Fruit fly (Drosophila melanogaster) whole organism, wandering third instar larva: ENCODE measurements around the gene CG32459.

Experiments
- Abd-B ChIP-seq: fragments of >200 bp; optimal IDR thresholded peaks from 2 replicates; lab custom pipeline; 2017; ENCODE audit warnings: missing biosample characterization, missing genetic modification characterization
- CG32264 ChIP-seq: fragments of 200-800 bp; sonication (Bioruptor generic); optimal IDR thresholded peaks from 2 replicates; lab custom pipeline; 2016; ENCODE audit warnings: missing biosample characterization, missing genetic modification characterization
- CG9705 ChIP-seq: fragments of 200-800 bp; sonication (Bioruptor generic); optimal IDR thresholded peaks from 2 replicates; lab custom pipeline; 2018; ENCODE audit warnings: missing biosample characterization, mild to moderate bottlenecking, missing genetic modification characterization
- CrebA ChIP-seq: fragments of 200-800 bp; sonication (Bioruptor generic); optimal IDR thresholded peaks from 2 replicates; lab custom pipeline; 2016; ENCODE audit warnings: missing biosample characterization, mild to moderate bottlenecking, missing genetic modification characterization, borderline replicate concordance
- Dfd ChIP-seq: fragments of >200 bp; optimal IDR thresholded peaks from 2 replicates; lab custom pipeline; 2017; ENCODE audit warnings: missing biosample characterization, missing genetic modification characterization
- Dif ChIP-seq: fragments of 200-275, 200-300 bp; sonication (Bioruptor generic); optimal IDR thresholded peaks from 2 replicates; lab custom pipeline; 2018; ENCODE audit warnings: missing biosample characterization, missing genetic modification characterization; ENCODE audit not compliant: partially characterized antibody
- GATAd ChIP-seq: sonication (Bioruptor generic); optimal IDR thresholded peaks from 2 replicates; lab custom pipeline; 2016; ENCODE audit warnings: missing biosample characterization, missing genetic modification characterization
- HLH106 ChIP-seq: fragments of 200-800 bp; optimal IDR thresholded peaks from 3 replicates; lab custom pipeline; 2019; ENCODE audit warnings: missing biosample characterization, mild to moderate bottlenecking, missing genetic modification characterization, moderate library complexity
- Hnf4 ChIP-seq: fragments of 200-800 bp; sonication (Bioruptor generic); optimal IDR thresholded peaks from 2 replicates; lab custom pipeline; 2016; ENCODE audit warnings: missing biosample characterization, mild to moderate bottlenecking, missing genetic modification characterization
- Hr78 ChIP-seq: fragments of >200 bp; optimal IDR thresholded peaks from 2 replicates; lab custom pipeline; 2017; ENCODE audit warnings: missing biosample characterization, missing genetic modification characterization
- Hr83 ChIP-seq: fragments of 200-300 bp; sonication (Bioruptor generic); optimal IDR thresholded peaks from 2 replicates; lab custom pipeline; 2016; ENCODE audit warnings: missing biosample characterization, mild to moderate bottlenecking, missing genetic modification characterization, moderate library complexity; ENCODE audit not compliant: poor library complexity, severe bottlenecking
- Jra ChIP-seq: sonication (Bioruptor generic); optimal IDR thresholded peaks from 2 replicates; lab custom pipeline; 2016; ENCODE audit warnings: missing biosample characterization, missing genetic modification characterization
- Mio ChIP-seq: sonication (Bioruptor generic); optimal IDR thresholded peaks from 2 replicates; lab custom pipeline; 2016; ENCODE audit warnings: missing biosample characterization, missing genetic modification characterization
- Myc ChIP-seq: fragments of >200 bp; optimal IDR thresholded peaks from 2 replicates; lab custom pipeline; 2017
- N ChIP-seq: fragments of >200 bp; optimal IDR thresholded peaks from 2 replicates; lab custom pipeline; 2018; ENCODE audit warnings: missing biosample characterization, missing external identifiers, missing genetic modification characterization
- OdsH ChIP-seq: fragments of 200-800 bp; sonication (Bioruptor generic); optimal IDR thresholded peaks from 2 replicates; lab custom pipeline; 2016; ENCODE audit warnings: missing biosample characterization, mild to moderate bottlenecking, missing genetic modification characterization
- Rel ChIP-seq, 2 experiments: fragments of 200-800 bp; sonication (Bioruptor generic) in 1 of 2; optimal IDR thresholded peaks; 2 replicates in 1 of 2; 3 replicates in 1 of 2; lab custom pipeline; 2016 to 2019; ENCODE audit warnings: mild to moderate bottlenecking in 2 of 2, missing biosample characterization in 2 of 2, missing genetic modification characterization in 2 of 2, moderate library complexity in 1 of 2
- Sp1 ChIP-seq: fragments of 200-800 bp; sonication (Bioruptor generic); optimal IDR thresholded peaks from 3 replicates; lab custom pipeline; 2019; ENCODE audit warnings: missing biosample characterization, mild to moderate bottlenecking, missing genetic modification characterization, moderate library complexity
- Vsx2 ChIP-seq: fragments of 200-300, 225-300 bp; sonication (Bioruptor generic); optimal IDR thresholded peaks from 2 replicates; lab custom pipeline; 2018; ENCODE audit warnings: missing biosample characterization, missing genetic modification characterization; ENCODE audit not compliant: partially characterized antibody
- br ChIP-seq: fragments of 200-800 bp; sonication (Bioruptor generic); optimal IDR thresholded peaks from 2 replicates; lab custom pipeline; 2016; ENCODE audit warnings: missing biosample characterization, missing genetic modification characterization
- brk ChIP-seq: fragments of 200-800 bp; sonication (Bioruptor generic); optimal IDR thresholded peaks from 2 replicates; lab custom pipeline; 2016; ENCODE audit warnings: missing biosample characterization, mild to moderate bottlenecking, missing genetic modification characterization
- dl ChIP-seq, 2 experiments: fragments of 175-275, 200-275 bp in 1 of 2; fragments of 200-275 bp in 1 of 2; sonication (Bioruptor generic); optimal IDR thresholded peaks; lab custom pipeline; 2018; ENCODE audit warnings: mild to moderate bottlenecking in 2 of 2, missing biosample characterization in 2 of 2, missing genetic modification characterization in 2 of 2, moderate library complexity in 2 of 2; ENCODE audit not compliant: partially characterized antibody in 2 of 2, insufficient read depth in 1 of 2
- dmrt93B ChIP-seq: fragments of 200-800 bp; sonication (Bioruptor generic); optimal IDR thresholded peaks from 2 replicates; lab custom pipeline; 2018; ENCODE audit warnings: missing biosample characterization, mild to moderate bottlenecking, missing genetic modification characterization
- dsf ChIP-seq: sonication (Bioruptor generic); optimal IDR thresholded peaks from 2 replicates; lab custom pipeline; 2016; ENCODE audit warnings: missing biosample characterization, missing genetic modification characterization, borderline replicate concordance
- ey ChIP-seq: fragments of 200-800 bp; sonication (Bioruptor generic); optimal IDR thresholded peaks from 2 replicates; lab custom pipeline; 2016; ENCODE audit warnings: missing biosample characterization, missing genetic modification characterization
- foxo ChIP-seq, 2 experiments: fragments of 200-800 bp; sonication (Bioruptor generic); optimal IDR thresholded peaks; 2 replicates in 1 of 2; 3 replicates in 1 of 2; lab custom pipeline; 2016 to 2017; ENCODE audit warnings: missing biosample characterization in 2 of 2, missing genetic modification characterization in 2 of 2
- fru ChIP-seq: fragments of 200-800 bp; sonication (Bioruptor generic); optimal IDR thresholded peaks from 3 replicates; lab custom pipeline; 2016; ENCODE audit warnings: missing biosample characterization, mild to moderate bottlenecking, missing genetic modification characterization
- h ChIP-seq: fragments of 200-800 bp; sonication (Bioruptor generic); optimal IDR thresholded peaks from 3 replicates; lab custom pipeline; 2016; ENCODE audit warnings: missing biosample characterization, mild to moderate bottlenecking, missing genetic modification characterization
- jim ChIP-seq: fragments of 175-275, 200-325 bp; sonication (Bioruptor generic); optimal IDR thresholded peaks from 2 replicates; lab custom pipeline; 2016; ENCODE audit warnings: missing biosample characterization, mild to moderate bottlenecking, missing genetic modification characterization
- lola ChIP-seq: fragments of >200 bp; optimal IDR thresholded peaks from 2 replicates; lab custom pipeline; 2017; ENCODE audit warnings: missing biosample characterization, missing genetic modification characterization
- pan ChIP-seq: fragments of >200 bp; optimal IDR thresholded peaks from 2 replicates; lab custom pipeline; 2017
- psq ChIP-seq: fragments of 200-800 bp; sonication (Bioruptor generic); optimal IDR thresholded peaks from 3 replicates; lab custom pipeline; 2017; ENCODE audit warnings: missing biosample characterization, mild to moderate bottlenecking, missing genetic modification characterization, moderate library complexity
- rgr ChIP-seq: fragments of 200-800 bp; sonication (Bioruptor generic); optimal IDR thresholded peaks from 3 replicates; lab custom pipeline; 2016; ENCODE audit warnings: missing biosample characterization, mild to moderate bottlenecking, missing genetic modification characterization
- sage ChIP-seq: fragments of 200-800 bp; sonication (Bioruptor generic); optimal IDR thresholded peaks from 2 replicates; lab custom pipeline; 2016; ENCODE audit warnings: missing biosample characterization, mild to moderate bottlenecking, missing genetic modification characterization
- sv ChIP-seq: fragments of 200-800 bp; sonication (Bioruptor generic); optimal IDR thresholded peaks from 3 replicates; lab custom pipeline; 2016; ENCODE audit warnings: missing biosample characterization, missing genetic modification characterization
- tai ChIP-seq: sonication (Bioruptor generic); optimal IDR thresholded peaks from 2 replicates; lab custom pipeline; 2016; ENCODE audit warnings: missing biosample characterization, missing genetic modification characterization
- usp ChIP-seq: fragments of >200 bp; optimal IDR thresholded peaks from 2 replicates; lab custom pipeline; 2017; ENCODE audit warnings: missing biosample characterization, missing genetic modification characterization
- woc ChIP-seq: sonication (Bioruptor generic); optimal IDR thresholded peaks from 2 replicates; lab custom pipeline; 2016; ENCODE audit warnings: missing biosample characterization, mild to moderate bottlenecking, missing genetic modification characterization

Gene CG32459

dm6 chr3L:22863367-22864078, 7.7 kb upstream of the CG32459 start, which contains the start of gene CG33169:
Gene CG33169, plus strand, starts transcription at chr3L:22863864.
- TF ChIP-seq Dif (GFP tag; lab: Kevin White, UChicago) (peak; percentile 100), pan (lab: Kevin White, UChicago) (no peak), Mio (no peak), CrebA (GFP tag; lab: Kevin White, UChicago) (peak; percentile 81), h (peak; percentile 81), CG9705 (GFP tag; lab: Kevin White, UChicago) (peak; percentile 84), Hr78 (GFP tag; lab: Kevin White, UChicago) (no peak), HLH106 (tag; lab: Kevin White, UChicago) (peak; percentile 79), N (no peak), psq (peak; percentile 67), Myc (lab: Kevin White, UChicago) (no peak), woc (GFP tag; lab: Kevin White, UChicago) (no peak), Jra (GFP tag; lab: Kevin White, UChicago) (peak; percentile 89), Hnf4 (GFP tag; lab: Kevin White, UChicago) (peak; percentile 82), Sp1 (peak; percentile 62), usp (GFP tag; lab: Kevin White, UChicago) (no peak), GATAd (GFP tag; lab: Kevin White, UChicago) (no peak), ey (GFP tag; lab: Kevin White, UChicago) (peak; percentile 70), Vsx2 (GFP tag; lab: Kevin White, UChicago) (no peak), dsf (GFP tag; lab: Kevin White, UChicago) (no peak), foxo (GFP tag; optimal IDR thresholded peaks at IDR 0.05; lab: Kevin White, UChicago) (peak in 1 of 2 experiments; percentile 81), jim (peak; percentile 46), Dfd (GFP tag; lab: Kevin White, UChicago) (no peak), dl (GFP tag; optimal IDR thresholded peaks at IDR 0.05; lab: Kevin White, UChicago; ENCODE audit: insufficient read depth in 1 of 2, partially characterized antibody in 2 of 2) (peak; percentile 89 to 93), rgr (GFP tag; lab: Kevin White, UChicago) (peak; percentile 79), Rel (GFP tag; optimal IDR thresholded peaks at IDR 0.05; lab: Kevin White, UChicago) (no peak), Rel (tag; optimal IDR thresholded peaks at IDR 0.05; lab: Kevin White, UChicago) (peak; percentile 65), sage (GFP tag; lab: Kevin White, UChicago) (no peak), tai (GFP tag; lab: Kevin White, UChicago) (no peak), br (GFP tag; lab: Kevin White, UChicago) (peak; percentile 80), brk (GFP tag; lab: Kevin White, UChicago) (no peak), lola (no peak), Hr83 (GFP tag; lab: Kevin White, UChicago) (peak; percentile 82), CG32264 (no peak), dmrt93B (GFP tag; lab: Kevin White, UChicago) (peak; percentile 82), Abd-B (no peak), fru (GFP tag; lab: Kevin White, UChicago) (peak; percentile 81), OdsH (peak; percentile 42), sv (GFP tag; lab: Kevin White, UChicago) (peak; percentile 78)

DNA sequence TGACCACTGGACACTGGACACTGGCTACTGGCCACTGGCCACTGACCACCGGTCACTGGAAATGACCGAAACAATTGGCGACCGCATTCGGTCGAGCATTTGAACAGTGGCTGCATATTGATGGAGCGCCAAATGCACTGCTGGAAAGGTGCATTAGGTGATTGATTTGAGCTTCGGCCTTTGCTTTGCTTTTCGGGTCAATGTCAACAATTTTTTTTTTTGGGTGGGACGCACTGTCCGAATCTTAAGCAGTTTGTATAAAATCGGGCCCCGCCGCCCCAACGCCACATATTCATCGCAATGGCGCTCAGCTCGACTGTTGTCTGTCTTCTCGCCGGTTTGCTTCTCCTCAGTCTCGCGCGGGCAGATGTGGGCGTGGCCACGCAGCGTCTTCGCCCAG, 4.6 kb upstream of the CG32459 start, which contains the start of gene CG13239:
Gene CG13239, plus strand, starts transcription at position 301 of the 400 bp plus-strand sequence.
- no peak for TF ChIP-seq Hr78 (GFP tag; lab: Kevin White, UChicago)
- TF ChIP-seq Jra (GFP tag; lab: Kevin White, UChicago), result no peak
- TF ChIP-seq Sp1, result no peak
- no peak for TF ChIP-seq Hnf4 (GFP tag; lab: Kevin White, UChicago)
- no peak for TF ChIP-seq psq
- no peak for TF ChIP-seq sage (GFP tag; lab: Kevin White, UChicago)
- TF ChIP-seq woc (GFP tag; lab: Kevin White, UChicago), result no peak
- TF ChIP-seq dmrt93B (GFP tag; lab: Kevin White, UChicago), result no peak
- TF ChIP-seq h, result no peak
- TF ChIP-seq CG9705 (GFP tag; lab: Kevin White, UChicago), result no peak
